Fruit fly (Drosophila melanogaster) whole organism, embryonic: ENCODE data around the gene CG7518.

Experiments used
- Atf3 ChIP-seq: fragments of 200-800 bp; sonication (Bioruptor generic); optimal IDR thresholded peaks from 3 replicates; lab custom pipeline; 2016; ENCODE audit warnings: missing biosample characterization, missing genetic modification characterization
- Atf6 ChIP-seq: fragments of 200-800 bp; sonication (Bioruptor generic); IDR thresholded peaks from 2 replicates; pipeline ENCODE4 v1.3.6; 2022; ENCODE audit warnings: missing biosample characterization, missing genetic modification characterization
- CG10979 ChIP-seq: fragments of 200-800 bp; sonication (Bioruptor generic); optimal IDR thresholded peaks from 2 replicates; lab custom pipeline; 2018; ENCODE audit warnings: missing biosample characterization, mild to moderate bottlenecking, missing genetic modification characterization, moderate library complexity
- CG12236 ChIP-seq: fragments of 200-800 bp; sonication (Bioruptor generic); optimal IDR thresholded peaks from 2 replicates; lab custom pipeline; 2016; ENCODE audit warnings: missing biosample characterization, missing genetic modification characterization
- CG12769 ChIP-seq: fragments of 200-800 bp; sonication (Bioruptor generic); optimal IDR thresholded peaks from 2 replicates; lab custom pipeline; 2019; ENCODE audit warnings: missing biosample characterization, mild to moderate bottlenecking, missing genetic modification characterization, moderate library complexity
- CG13296 ChIP-seq: fragments of 200-800 bp; sonication (Bioruptor generic); optimal IDR thresholded peaks from 3 replicates; lab custom pipeline; 2018; ENCODE audit warnings: missing biosample characterization, mild to moderate bottlenecking, missing genetic modification characterization
- CG13424 ChIP-seq: fragments of 200-800 bp; sonication (Bioruptor generic); optimal IDR thresholded peaks from 2 replicates; lab custom pipeline; 2019; ENCODE audit warnings: missing biosample characterization, mild to moderate bottlenecking, missing genetic modification characterization, moderate library complexity
- CG14710 ChIP-seq: fragments of 200-800 bp; sonication (Bioruptor generic); optimal IDR thresholded peaks from 3 replicates; lab custom pipeline; 2019; ENCODE audit warnings: missing biosample characterization, mild to moderate bottlenecking, missing genetic modification characterization, moderate library complexity
- CG15011 ChIP-seq: fragments of 200-800 bp; sonication (Bioruptor generic); optimal IDR thresholded peaks from 3 replicates; lab custom pipeline; 2018; ENCODE audit warnings: missing biosample characterization, mild to moderate bottlenecking, missing genetic modification characterization
- CG15696 ChIP-seq: fragments of 200-800 bp; sonication (Bioruptor generic); optimal IDR thresholded peaks from 2 replicates; lab custom pipeline; 2019; ENCODE audit warnings: missing biosample characterization, mild to moderate bottlenecking, missing genetic modification characterization, moderate library complexity
- CG16863 ChIP-seq: fragments of 200-800 bp; sonication (Bioruptor generic); optimal IDR thresholded peaks from 3 replicates; lab custom pipeline; 2016; ENCODE audit warnings: missing biosample characterization, missing genetic modification characterization
- CG17361 ChIP-seq: fragments of 200-800 bp; sonication (Bioruptor generic); IDR thresholded peaks from 3 replicates; pipeline ENCODE4 v1.3.6; 2022; ENCODE audit warnings: missing biosample characterization, missing genetic modification characterization
- CG17802 ChIP-seq: fragments of 200-800 bp; sonication (Bioruptor generic); optimal IDR thresholded peaks from 2 replicates; lab custom pipeline; 2018; ENCODE audit warnings: missing biosample characterization, mild to moderate bottlenecking, missing genetic modification characterization, moderate library complexity
- CG18262 ChIP-seq: fragments of 200-800 bp; optimal IDR thresholded peaks from 3 replicates; lab custom pipeline; 2019; ENCODE audit warnings: missing biosample characterization, mild to moderate bottlenecking, missing genetic modification characterization, moderate library complexity
- CG18476 ChIP-seq: fragments of 200-800 bp; sonication (Bioruptor generic); optimal IDR thresholded peaks from 2 replicates; lab custom pipeline; 2016; ENCODE audit warnings: missing biosample characterization, mild to moderate bottlenecking, missing genetic modification characterization
- CG3281 ChIP-seq: fragments of 200-800 bp; sonication (Bioruptor generic); optimal IDR thresholded peaks from 3 replicates; lab custom pipeline; 2017; ENCODE audit warnings: missing biosample characterization, mild to moderate bottlenecking, missing genetic modification characterization
- CG34224 ChIP-seq: fragments of 200-800 bp; sonication (Bioruptor generic); IDR thresholded peaks from 3 replicates; pipeline ENCODE4 v1.3.6; 2022; ENCODE audit warnings: missing biosample characterization, missing genetic modification characterization; ENCODE audit not compliant: partially characterized antibody
- CG4282 ChIP-seq: fragments of 200-800 bp; sonication (Bioruptor generic); optimal IDR thresholded peaks from 2 replicates; lab custom pipeline; 2016; ENCODE audit warnings: missing biosample characterization, missing genetic modification characterization
- CG6765 ChIP-seq: fragments of 200-800 bp; sonication (Bioruptor generic); optimal IDR thresholded peaks from 3 replicates; lab custom pipeline; 2017; ENCODE audit warnings: missing biosample characterization, mild to moderate bottlenecking, missing genetic modification characterization
- CG8388 ChIP-seq: fragments of 200-800 bp; sonication (Bioruptor generic); optimal IDR thresholded peaks from 2 replicates; lab custom pipeline; 2019; ENCODE audit warnings: missing biosample characterization, mild to moderate bottlenecking, missing genetic modification characterization, moderate library complexity
- CG9437 ChIP-seq: fragments of 200-800 bp; sonication (Bioruptor generic); optimal IDR thresholded peaks from 2 replicates; lab custom pipeline; 2018; ENCODE audit warnings: missing biosample characterization, mild to moderate bottlenecking, missing genetic modification characterization
- CoRest ChIP-seq: fragments of 200-800 bp; sonication (Bioruptor generic); optimal IDR thresholded peaks from 3 replicates; lab custom pipeline; 2018; ENCODE audit warnings: missing biosample characterization, mild to moderate bottlenecking, missing genetic modification characterization, moderate library complexity
- Dbx ChIP-seq: fragments of 200-800 bp; sonication (Bioruptor generic); IDR thresholded peaks from 3 replicates; pipeline ENCODE4 v1.3.6; 2022; ENCODE audit warnings: missing biosample characterization, missing genetic modification characterization
- Dll ChIP-seq: fragments of 200-800 bp; sonication (Bioruptor generic); IDR thresholded peaks from 4 replicates; pipeline ENCODE4 v1.3.6; 2022; ENCODE audit warnings: missing biosample characterization, missing genetic modification characterization; ENCODE audit not compliant: partially characterized antibody
- HmgZ ChIP-seq: fragments of 200-800 bp; sonication (Bioruptor generic); optimal IDR thresholded peaks from 2 replicates; lab custom pipeline; 2018; ENCODE audit warnings: missing biosample characterization, mild to moderate bottlenecking, missing genetic modification characterization
- MBD-R2 ChIP-seq: fragments of 200-800 bp; sonication (Bioruptor generic); IDR thresholded peaks from 2 replicates; pipeline ENCODE4 v1.3.6; 2022; ENCODE audit warnings: missing biosample characterization, missing genetic modification characterization
- Med ChIP-seq: fragments of 200-800 bp; sonication (Bioruptor generic); peaks from one replicate; lab custom pipeline; 2016; ENCODE audit warnings: missing biosample characterization, missing genetic modification characterization, mild to moderate bottlenecking, inconsistent platforms, moderate library complexity
- Six4 ChIP-seq: fragments of 200-800 bp; sonication (Bioruptor generic); optimal IDR thresholded peaks from 2 replicates; lab custom pipeline; 2016; ENCODE audit warnings: missing biosample characterization, missing genetic modification characterization
- Ssrp ChIP-seq: fragments of 200-800 bp; sonication (Bioruptor generic); optimal IDR thresholded peaks from 2 replicates; lab custom pipeline; 2018; ENCODE audit warnings: missing biosample characterization, mild to moderate bottlenecking, missing genetic modification characterization, moderate library complexity
- Taf1 ChIP-seq: fragments of 200-800 bp; sonication (Bioruptor generic); IDR thresholded peaks from 2 replicates; pipeline ENCODE4 v1.3.6; 2022; ENCODE audit warnings: missing biosample characterization, missing genetic modification characterization
- Xbp1 ChIP-seq: fragments of 200-800 bp; sonication (Bioruptor generic); optimal IDR thresholded peaks from 3 replicates; lab custom pipeline; 2016; ENCODE audit warnings: missing biosample characterization, mild to moderate bottlenecking, missing genetic modification characterization
- cg ChIP-seq: fragments of 200-800 bp; sonication (Bioruptor generic); optimal IDR thresholded peaks from 3 replicates; lab custom pipeline; 2019; ENCODE audit warnings: missing biosample characterization, mild to moderate bottlenecking, missing genetic modification characterization, moderate library complexity
- ci ChIP-seq: fragments of 200-800 bp; sonication (Bioruptor generic); IDR thresholded peaks from 3 replicates; pipeline ENCODE4 v1.3.6; 2022; ENCODE audit warnings: missing biosample characterization, missing genetic modification characterization
- dpn ChIP-seq, 2 experiments: fragments of 200-800 bp; sonication (Bioruptor generic); optimal IDR thresholded peaks; 3 replicates each; lab custom pipeline; 2016; ENCODE audit warnings: missing biosample characterization in 2 of 2, missing genetic modification characterization in 2 of 2
- gfzf ChIP-seq: fragments of 200-800 bp; sonication (Bioruptor generic); optimal IDR thresholded peaks from 2 replicates; lab custom pipeline; 2016; ENCODE audit warnings: missing biosample characterization, mild to moderate bottlenecking, missing genetic modification characterization, moderate library complexity
- inv ChIP-seq: fragments of 200-800 bp; sonication (Bioruptor generic); IDR thresholded peaks from 2 replicates; pipeline ENCODE4 v1.3.6; 2022; ENCODE audit warnings: missing biosample characterization, missing genetic modification characterization; ENCODE audit not compliant: partially characterized antibody
- knrl ChIP-seq: fragments of 200-800 bp; sonication (Bioruptor generic); IDR thresholded peaks from 3 replicates; pipeline ENCODE4 v1.3.6; 2022; ENCODE audit warnings: missing biosample characterization, missing genetic modification characterization; ENCODE audit not compliant: partially characterized antibody
- lilli ChIP-seq: fragments of 200-800 bp; sonication (Bioruptor generic); optimal IDR thresholded peaks from 3 replicates; lab custom pipeline; 2016; ENCODE audit warnings: missing biosample characterization, missing genetic modification characterization
- maf-S ChIP-seq: fragments of 200-800 bp; sonication (Bioruptor generic); optimal IDR thresholded peaks from 2 replicates; lab custom pipeline; 2016; ENCODE audit warnings: missing biosample characterization, missing genetic modification characterization
- nom ChIP-seq: fragments of 200-800 bp; sonication (Bioruptor generic); optimal IDR thresholded peaks from 2 replicates; lab custom pipeline; 2017; ENCODE audit warnings: missing biosample characterization, missing genetic modification characterization, mild to moderate bottlenecking, moderate library complexity, missing genetic modification reagents
- otp ChIP-seq: fragments of 200-800 bp; sonication (Bioruptor generic); IDR thresholded peaks from 3 replicates; pipeline ENCODE4, ENCODE4 v1.3.6; 2022; ENCODE audit warnings: missing biosample characterization, missing genetic modification characterization
- pan ChIP-seq, 4 experiments: fragments of >200 bp in 3 of 4; fragments of 200-800 bp in 1 of 4; sonication (Bioruptor generic) in 1 of 4; optimal IDR thresholded peaks in 3 of 4; IDR thresholded peaks in 1 of 4; 2 replicates each; pipeline versions ENCODE4 v1.3.6 to Lab custom; 2017 to 2022; ENCODE audit warnings: missing biosample characterization in 2 of 4, missing genetic modification characterization in 2 of 4, mixed read lengths in 1 of 4
- repo ChIP-seq: fragments of 200-800 bp; sonication (Bioruptor generic); optimal IDR thresholded peaks from 2 replicates; lab custom pipeline; 2016; ENCODE audit warnings: missing biosample characterization, missing genetic modification characterization
- slbo ChIP-seq: fragments of 200-800 bp; sonication (Bioruptor generic); IDR thresholded peaks from 2 replicates; pipeline ENCODE4 v1.3.6; 2022; ENCODE audit warnings: missing biosample characterization, missing genetic modification characterization
- so ChIP-seq: fragments of 200-800 bp; sonication (Bioruptor generic); IDR thresholded peaks from 3 replicates; pipeline ENCODE4 v1.3.6; 2022; ENCODE audit warnings: missing biosample characterization, missing genetic modification characterization
- stc ChIP-seq: fragments of 200-800 bp; sonication (Bioruptor generic); IDR thresholded peaks from 2 replicates; pipeline ENCODE4 v1.3.6; 2022; ENCODE audit warnings: missing biosample characterization, missing genetic modification characterization
- tin ChIP-seq: fragments of 200-800 bp; sonication (Bioruptor generic); optimal IDR thresholded peaks from 3 replicates; lab custom pipeline; 2016; ENCODE audit warnings: missing biosample characterization, missing genetic modification characterization

CG7518 gene

DNA sequence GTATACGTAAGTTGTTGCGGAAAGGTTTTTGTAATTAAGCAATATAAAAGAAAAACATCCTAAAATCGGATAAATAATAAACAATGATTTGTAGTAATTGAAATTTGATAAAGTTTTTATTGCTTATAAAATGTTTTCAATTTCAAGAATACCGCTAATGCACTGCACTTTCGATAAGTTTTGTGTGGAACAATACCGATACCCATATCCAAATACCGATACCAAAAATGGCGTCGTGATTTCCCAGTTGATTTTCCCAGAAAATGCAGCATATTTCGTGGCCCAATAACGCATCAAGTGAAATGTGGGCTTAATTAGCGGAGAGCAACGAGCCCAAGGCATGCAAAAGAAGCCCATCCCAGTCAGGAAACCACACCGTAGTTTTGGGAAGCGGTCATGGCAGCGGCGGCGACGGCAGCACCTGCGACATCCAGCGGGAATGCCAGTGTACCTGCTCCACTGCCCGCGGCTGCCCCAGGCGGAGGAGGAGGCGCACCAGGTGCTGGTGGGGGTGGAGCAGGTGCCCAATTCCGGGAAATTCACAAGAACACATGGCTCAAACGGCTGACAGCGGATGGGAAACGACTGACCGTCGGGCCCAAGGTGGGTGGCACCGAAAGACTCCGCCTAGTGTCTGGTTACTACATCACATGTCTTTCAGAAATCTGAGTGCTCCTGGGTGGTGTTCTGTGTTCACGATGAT lies 11.9 kb upstream of the CG7518 start, which contains the start of gene CG31342:
CG31342 (plus strand) TSS at position 214 of the 703 bp plus-strand sequence.
- TF ChIP-seq inv (GFP tag; lab: Robert Waterston, UW), result peak; percentile 32; the same call in 1 of the 2 replicates
- TF ChIP-seq Ssrp (tag; lab: Kevin White, UChicago), result peak; percentile 38
- peak; percentile 62 for TF ChIP-seq CoRest
- TF ChIP-seq lilli (GFP tag; lab: Kevin White, UChicago), result peak; percentile 46
- no peak for TF ChIP-seq CG17361
- peak; percentile 27; the same call in 1 of the 2 replicates for TF ChIP-seq Atf6 (GFP tag; lab: Robert Waterston, UW)
- TF ChIP-seq CG3281 (GFP tag; lab: Kevin White, UChicago), result no peak
- no peak for TF ChIP-seq CG4282 (GFP tag; lab: Kevin White, UChicago)
- peak; percentile 50; the same call in 1 of the 2 replicates for TF ChIP-seq MBD-R2 (GFP tag; lab: Robert Waterston, UW)
- peak in 1 of 2 experiments; percentile 10 for TF ChIP-seq dpn (GFP tag; optimal IDR thresholded peaks at IDR 0.05; lab: Kevin White, UChicago)
- peak; percentile 61 for TF ChIP-seq Six4 (GFP tag; lab: Kevin White, UChicago)
- peak; percentile 69 for TF ChIP-seq CG13424 (tag; lab: Kevin White, UChicago)
- TF ChIP-seq repo (GFP tag; lab: Kevin White, UChicago), result no peak
- TF ChIP-seq so (GFP tag; lab: Robert Waterston, UW), result 0 out of 3 replicates have a peak, but pooled peaks have one; percentile 17
- TF ChIP-seq CG12769 (tag; lab: Kevin White, UChicago), result no peak
- TF ChIP-seq slbo (GFP tag; lab: Robert Waterston, UW), result peak; percentile 41; the same call in 1 of the 2 replicates
- TF ChIP-seq pan (optimal IDR thresholded peaks at IDR 0.05; lab: Kevin White, UChicago), result no peak
- peak in 1 of 2 experiments; percentile 20 for TF ChIP-seq pan (GFP tag; optimal IDR thresholded peaks at IDR 0.05 in 1 of 2, IDR thresholded peaks at IDR 0.05 in 1 of 2)
- peak; percentile 30 for TF ChIP-seq gfzf
- peak; percentile 22 for TF ChIP-seq CG6765 (GFP tag; lab: Kevin White, UChicago)
- TF ChIP-seq Dll (GFP tag; lab: Robert Waterston, UW), result peak; percentile 78
- TF ChIP-seq CG18262 (tag; lab: Kevin White, UChicago), result no peak
- peak; percentile 5 for TF ChIP-seq nom (GFP tag; lab: Kevin White, UChicago)
- TF ChIP-seq Xbp1 (GFP tag; lab: Kevin White, UChicago), result peak; percentile 28
- no peak for TF ChIP-seq CG12236 (GFP tag; lab: Kevin White, UChicago)
- TF ChIP-seq CG16863 (GFP tag; lab: Kevin White, UChicago), result no peak
- peak; percentile 53 for TF ChIP-seq CG8388 (GFP tag; lab: Kevin White, UChicago)
- peak; percentile 70 for TF ChIP-seq CG14710 (tag; lab: Kevin White, UChicago)
- TF ChIP-seq Med (GFP tag; lab: Kevin White, UChicago), result peak; percentile 85
- peak; percentile 0 for TF ChIP-seq CG15011 (GFP tag; lab: Kevin White, UChicago)
- TF ChIP-seq CG18476, result no peak
- TF ChIP-seq maf-S, result no peak
- peak; percentile 20; the same call in 1 of the 2 replicates for TF ChIP-seq stc (GFP tag; lab: Robert Waterston, UW)
- TF ChIP-seq CG15696 (tag; lab: Kevin White, UChicago), result peak; percentile 45
- TF ChIP-seq knrl, result peak; percentile 59; the same call in 2 of the 3 replicates
- no peak for TF ChIP-seq Atf3
- no peak for TF ChIP-seq CG9437
- peak; percentile 98 for TF ChIP-seq CG17802 (tag; lab: Kevin White, UChicago)
- TF ChIP-seq Taf1, result 0 out of 2 replicates have a peak, but pooled peaks have one; percentile 12
- no peak for TF ChIP-seq cg (GFP tag; lab: Kevin White, UChicago)
- TF ChIP-seq CG34224, result peak; percentile 72
- TF ChIP-seq tin, result peak; percentile 17
- peak; percentile 29; the same call in 1 of the 3 replicates for TF ChIP-seq otp (GFP tag; lab: Robert Waterston, UW)
- TF ChIP-seq CG13296 (GFP tag; lab: Kevin White, UChicago), result peak; percentile 48
- TF ChIP-seq HmgZ (tag; lab: Kevin White, UChicago), result peak; percentile 39
- peak; percentile 61 for TF ChIP-seq CG10979 (tag; lab: Kevin White, UChicago)
- TF ChIP-seq ci (GFP tag; lab: Robert Waterston, UW), result peak; percentile 25; the same call in 1 of the 3 replicates
- TF ChIP-seq Dbx (GFP tag; lab: Robert Waterston, UW), result peak; percentile 43; the same call in 1 of the 3 replicates
